Worm (Caenorhabditis elegans) whole organism, mixed stage, embryonic: ENCODE results near the gene nhr-100.

ENCODE experiments used
- ceh-83 ChIP-seq: fragments of 200-800 bp; sonication (Bioruptor generic); optimal IDR thresholded peaks from 2 replicates; lab custom pipeline; 2018; ENCODE audit warnings: mild to moderate bottlenecking, missing genetic modification characterization, missing compliant biosample characterization
- ces-1 ChIP-seq: fragments of 150-350 bp; optimal IDR thresholded peaks from 2 replicates; lab custom pipeline; 2014; ENCODE audit warnings: missing biosample characterization, missing genetic modification reagents, missing genetic modification characterization
- lsy-2 ChIP-seq: fragments of 150-350 bp; optimal IDR thresholded peaks from 2 replicates; lab custom pipeline; 2014; ENCODE audit warnings: missing biosample characterization, missing genetic modification characterization
- nhr-12 ChIP-seq: fragments of 150-350 bp; optimal IDR thresholded peaks from 2 replicates; lab custom pipeline; 2014; ENCODE audit warnings: missing biosample characterization, missing genetic modification characterization

- no peak for TF ChIP-seq lsy-2 (tag; lab: Kevin White, UChicago)
- TF ChIP-seq ceh-83 (GFP tag; lab: Kevin White, UChicago) = no peak
- TF ChIP-seq ces-1 = no peak
- no peak for TF ChIP-seq nhr-12 (tag; lab: Kevin White, UChicago)
These were observed 29.4 kb upstream of the nhr-100 start for ce11 chrIV:9699062-9699461.
